Worm (Caenorhabditis elegans): Measurements from ENCODE around the gene svh-1.

The svh-1 gene

ce11 chrIV:8251346-8251745, 44.9 kb downstream of the svh-1 start:
- TF ChIP-seq ceh-31 (tag; optimal IDR thresholded peaks at IDR 0.05) (no peak), fkh-6 (tag; optimal IDR thresholded peaks at IDR 0.05) (no peak), fkh-10 (GFP tag; optimal IDR thresholded peaks at IDR 0.05) (no peak), ceh-18 (tag; optimal IDR thresholded peaks at IDR 0.05) (no peak), tbx-7 (tag; optimal IDR thresholded peaks at IDR 0.05) (no peak), odd-2 (tag; optimal IDR thresholded peaks at IDR 0.05) (no peak), pha-2 (tag; optimal IDR thresholded peaks at IDR 0.05) (no peak), lim-6 (tag; optimal IDR thresholded peaks at IDR 0.05) (no peak), K09A11.1 (tag; optimal IDR thresholded peaks at IDR 0.05; ENCODE audit: insufficient read depth) (no peak), ref-2 (tag; optimal IDR thresholded peaks at IDR 0.05) (no peak)

- TF ChIP-seq ceh-31 (tag; optimal IDR thresholded peaks at IDR 0.05) (peak; percentile 73), K09A11.1 (tag; optimal IDR thresholded peaks at IDR 0.05; ENCODE audit: insufficient read depth) (peak; percentile 90), nfya-1 (tag; optimal IDR thresholded peaks at IDR 0.05) (peak; percentile 78), F13H6.1 (tag; optimal IDR thresholded peaks at IDR 0.05) (peak; percentile 88), fax-1 (tag; optimal IDR thresholded peaks at IDR 0.05) (peak; percentile 91), dve-1 (tag; optimal IDR thresholded peaks at IDR 0.05) (peak; percentile 84), pqm-1 (tag; optimal IDR thresholded peaks at IDR 0.05) (peak; percentile 82), ets-4 (tag; optimal IDR thresholded peaks at IDR 0.05) (peak; percentile 43), ztf-16 (tag; optimal IDR thresholded peaks at IDR 0.05) (peak; percentile 96), ceh-18 (tag; optimal IDR thresholded peaks at IDR 0.05) (peak; percentile 77), ceh-2 (tag; optimal IDR thresholded peaks at IDR 0.05) (peak; percentile 90), sox-4 (tag; optimal IDR thresholded peaks at IDR 0.05) (peak; percentile 97), che-1 (tag; optimal IDR thresholded peaks at IDR 0.05) (peak; percentile 95), dmd-4 (tag; optimal IDR thresholded peaks at IDR 0.05; ENCODE audit: borderline replicate concordance) (peak; percentile 84), rnt-1 (tag; optimal IDR thresholded peaks at IDR 0.05) (peak; percentile 83), pros-1 (tag; optimal IDR thresholded peaks at IDR 0.05) (peak; percentile 56), pha-4 (tag; optimal IDR thresholded peaks at IDR 0.05) (no peak), syd-9 (tag; optimal IDR thresholded peaks at IDR 0.05) (peak; percentile 90), K02D7.2 (tag; optimal IDR thresholded peaks at IDR 0.05) (peak; percentile 84), ceh-24 (tag; optimal IDR thresholded peaks at IDR 0.05) (peak; percentile 89), pat-9 (tag; optimal IDR thresholded peaks at IDR 0.05) (peak; percentile 95), ceh-45 (GFP tag; IDR thresholded peaks at IDR 0.05) (peak; percentile 86), fkh-6 (tag; optimal IDR thresholded peaks at IDR 0.05) (peak; percentile 93), ceh-6 (GFP tag; optimal IDR thresholded peaks at IDR 0.05) (peak; percentile 97), elt-2 (tag; optimal IDR thresholded peaks at IDR 0.05) (peak; percentile 98), pag-3 (tag; optimal IDR thresholded peaks at IDR 0.05; ENCODE audit: borderline replicate concordance) (peak; percentile 72), C38D4.7 (GFP tag; optimal IDR thresholded peaks at IDR 0.05) (peak; percentile 94), nhr-11 (tag; optimal IDR thresholded peaks at IDR 0.05) (no peak), ahr-1 (tag; optimal IDR thresholded peaks at IDR 0.05) (peak; percentile 82), unc-3 (GFP tag; conservative IDR thresholded peaks at IDR 0.05) (peak; percentile 93), unc-3 (tag; optimal IDR thresholded peaks at IDR 0.05) (peak; percentile 93), tbx-7 (tag; optimal IDR thresholded peaks at IDR 0.05) (peak; percentile 60), hlh-6 (tag; optimal IDR thresholded peaks at IDR 0.05) (peak; percentile 96), pha-2 (tag; optimal IDR thresholded peaks at IDR 0.05) (peak; percentile 95), ref-2 (tag; optimal IDR thresholded peaks at IDR 0.05) (peak; percentile 94), lim-6 (tag; optimal IDR thresholded peaks at IDR 0.05) (peak; percentile 9), C08G9.2 (tag; optimal IDR thresholded peaks at IDR 0.05) (peak; percentile 82), sdc-2 (tag; optimal IDR thresholded peaks at IDR 0.05) (peak; percentile 89), unc-42 (tag; optimal IDR thresholded peaks at IDR 0.05) (peak; percentile 43), sox-2 (GFP tag; IDR thresholded peaks at IDR 0.05) (peak; percentile 88), pax-1 (tag; optimal IDR thresholded peaks at IDR 0.05) (no peak), hlh-8 (tag; optimal IDR thresholded peaks at IDR 0.05) (peak; percentile 89), ceh-19 (GFP tag; optimal IDR thresholded peaks at IDR 0.05) (peak; percentile 95), odd-2 (tag; optimal IDR thresholded peaks at IDR 0.05) (peak; percentile 81), ttx-3 (tag; optimal IDR thresholded peaks at IDR 0.05) (peak; percentile 96), npax-4 (tag; optimal IDR thresholded peaks at IDR 0.05) (peak; percentile 88), tbx-2 (tag; optimal IDR thresholded peaks at IDR 0.05) (peak; percentile 93), ama-1 (optimal IDR thresholded peaks at IDR 0.05) (no peak), madf-2 (tag; optimal IDR thresholded peaks at IDR 0.05) (peak; percentile 94)
Measured at ce11 chrIV:8252856-8253255, 46.4 kb downstream of the svh-1 start.

All from whole organism, late embryonic.